Fruit fly (Drosophila melanogaster) whole organism, adult: ENCODE measurements around the gene CG8907.

ENCODE experiments used
- CG11617 ChIP-seq: fragments of 200-800 bp; sonication (Bioruptor generic); optimal IDR thresholded peaks from 2 replicates; lab custom pipeline; 2017; ENCODE audit warnings: mild to moderate bottlenecking, missing biosample characterization, missing genetic modification reagents, missing genetic modification characterization
- CG12768 ChIP-seq: fragments of 200-800 bp; sonication (Bioruptor generic); optimal IDR thresholded peaks from 2 replicates; lab custom pipeline; 2017; ENCODE audit warnings: missing biosample characterization, missing genetic modification characterization, mild to moderate bottlenecking, moderate library complexity, missing genetic modification reagents
- CG14711 ChIP-seq: fragments of 200-800 bp; sonication (Bioruptor generic); optimal IDR thresholded peaks from 2 replicates; lab custom pipeline; 2018; ENCODE audit warnings: missing biosample characterization, mild to moderate bottlenecking, missing genetic modification characterization, moderate library complexity
- CG1620 ChIP-seq: fragments of 200-800 bp; sonication (Bioruptor generic); optimal IDR thresholded peaks from 2 replicates; lab custom pipeline; 2016; ENCODE audit warnings: missing biosample characterization, missing genetic modification characterization
- CG33017 ChIP-seq: fragments of 200-800 bp; sonication (Bioruptor generic); optimal IDR thresholded peaks from 2 replicates; lab custom pipeline; 2018; ENCODE audit warnings: missing biosample characterization, mild to moderate bottlenecking, missing genetic modification characterization, moderate library complexity
- CG5204 ChIP-seq: fragments of 200-800 bp; sonication (Bioruptor generic); optimal IDR thresholded peaks from 2 replicates; lab custom pipeline; 2016; ENCODE audit warnings: missing biosample characterization, missing genetic modification characterization
- CG7045 ChIP-seq: fragments of 200-800 bp; sonication (Bioruptor generic); optimal IDR thresholded peaks from 2 replicates; lab custom pipeline; 2017; ENCODE audit warnings: missing biosample characterization, mild to moderate bottlenecking, missing genetic modification characterization
- CG7101 ChIP-seq: fragments of 200-800 bp; sonication (Bioruptor generic); optimal IDR thresholded peaks from 2 replicates; lab custom pipeline; 2018; ENCODE audit warnings: missing biosample characterization, mild to moderate bottlenecking, missing genetic modification characterization, moderate library complexity
- Clk ChIP-seq: fragments of 200-800 bp; sonication (Bioruptor generic); optimal IDR thresholded peaks from 2 replicates; lab custom pipeline; 2017; ENCODE audit warnings: missing biosample characterization, missing genetic modification characterization
- Crg-1 ChIP-seq: fragments of 200-800 bp; sonication (Bioruptor generic); optimal IDR thresholded peaks from 2 replicates; lab custom pipeline; 2016; ENCODE audit warnings: missing biosample characterization, missing genetic modification characterization
- Hr96 ChIP-seq: fragments of 200-800 bp; sonication (Bioruptor generic); optimal IDR thresholded peaks from 2 replicates; lab custom pipeline; 2016; ENCODE audit warnings: missing biosample characterization, missing genetic modification characterization
- Mnt ChIP-seq: fragments of 200-800 bp; sonication (Bioruptor generic); optimal IDR thresholded peaks from 2 replicates; lab custom pipeline; 2016; ENCODE audit warnings: missing biosample characterization, mild to moderate bottlenecking, missing genetic modification characterization
- bab1 ChIP-seq: fragments of 200-800 bp; sonication (Bioruptor generic); optimal IDR thresholded peaks from 3 replicates; lab custom pipeline; 2019; ENCODE audit warnings: missing biosample characterization, mild to moderate bottlenecking, missing genetic modification characterization, moderate library complexity
- cic ChIP-seq: fragments of 200-800 bp; sonication (Bioruptor generic); optimal IDR thresholded peaks from 2 replicates; lab custom pipeline; 2017; ENCODE audit warnings: missing biosample characterization, mild to moderate bottlenecking, missing genetic modification characterization, moderate library complexity
- cnc ChIP-seq, 2 experiments: fragments of >200 bp; optimal IDR thresholded peaks; 2 replicates each; lab custom pipeline; 2017
- kay ChIP-seq: fragments of 200-800 bp; sonication (Bioruptor generic); peaks from one replicate; lab custom pipeline; 2016; ENCODE audit warnings: missing biosample characterization, missing genetic modification characterization, borderline replicate concordance
- ovo ChIP-seq: fragments of 200-800 bp; sonication (Bioruptor generic); optimal IDR thresholded peaks from 2 replicates; lab custom pipeline; 2016; ENCODE audit warnings: missing biosample characterization, missing genetic modification characterization
- pad ChIP-seq: fragments of 200-800 bp; sonication (Bioruptor generic); optimal IDR thresholded peaks from 3 replicates; lab custom pipeline; 2017; ENCODE audit warnings: missing biosample characterization, missing genetic modification characterization, mild to moderate bottlenecking, moderate library complexity, missing genetic modification reagents
- tj ChIP-seq: fragments of 200-800 bp; sonication (Bioruptor generic); optimal IDR thresholded peaks from 3 replicates; lab custom pipeline; 2017; ENCODE audit warnings: missing biosample characterization, mild to moderate bottlenecking, missing genetic modification characterization, moderate library complexity
- toe ChIP-seq: fragments of 200-800 bp; sonication (Bioruptor generic); optimal IDR thresholded peaks from 2 replicates; lab custom pipeline; 2016; ENCODE audit warnings: missing biosample characterization, missing genetic modification characterization

CG8907 gene

dm6 chr3R:17008018-17008674 is at the start of gene CG8907:
Gene CG8907, plus strand, starts transcription at chr3R:17008269.
- TF ChIP-seq cic (GFP tag; lab: Kevin White, UChicago) (peak; percentile 20), kay (peak; percentile 46), bab1 (GFP tag; lab: Kevin White, UChicago) (no peak)

- TF ChIP-seq CG1620 (GFP tag; lab: Kevin White, UChicago) (no peak), tj (GFP tag; lab: Kevin White, UChicago) (no peak), CG5204 (GFP tag; lab: Kevin White, UChicago) (no peak), toe (GFP tag; lab: Kevin White, UChicago) (no peak), CG33017 (tag; lab: Kevin White, UChicago) (no peak), CG7101 (tag; lab: Kevin White, UChicago) (no peak), cnc (optimal IDR thresholded peaks at IDR 0.05; lab: Kevin White, UChicago) (no peak), CG11617 (no peak), pad (GFP tag; lab: Kevin White, UChicago) (no peak), bab1 (GFP tag; lab: Kevin White, UChicago) (no peak), CG14711 (tag; lab: Kevin White, UChicago) (no peak), CG12768 (no peak), ovo (GFP tag; lab: Kevin White, UChicago) (no peak), Clk (GFP tag; lab: Kevin White, UChicago) (no peak), kay (no peak), CG7045 (GFP tag; lab: Kevin White, UChicago) (no peak)
Measured at dm6 chr3R:16960219-16960618, 47.9 kb upstream of the CG8907 start.

dm6 chr3R:16962303-16962702 is 45.8 kb upstream of the CG8907 start:
- TF ChIP-seq CG7101 (tag; lab: Kevin White, UChicago) (no peak), CG7045 (GFP tag; lab: Kevin White, UChicago) (no peak), Crg-1 (no peak), Clk (GFP tag; lab: Kevin White, UChicago) (no peak), CG1620 (GFP tag; lab: Kevin White, UChicago) (no peak), Hr96 (GFP tag; lab: Kevin White, UChicago) (no peak), pad (GFP tag; lab: Kevin White, UChicago) (no peak), cic (GFP tag; lab: Kevin White, UChicago) (no peak), cnc (optimal IDR thresholded peaks at IDR 0.05; lab: Kevin White, UChicago) (no peak), toe (GFP tag; lab: Kevin White, UChicago) (no peak), ovo (GFP tag; lab: Kevin White, UChicago) (no peak), Mnt (GFP tag; lab: Kevin White, UChicago) (no peak), CG11617 (no peak), CG12768 (no peak), kay (no peak)

DNA sequence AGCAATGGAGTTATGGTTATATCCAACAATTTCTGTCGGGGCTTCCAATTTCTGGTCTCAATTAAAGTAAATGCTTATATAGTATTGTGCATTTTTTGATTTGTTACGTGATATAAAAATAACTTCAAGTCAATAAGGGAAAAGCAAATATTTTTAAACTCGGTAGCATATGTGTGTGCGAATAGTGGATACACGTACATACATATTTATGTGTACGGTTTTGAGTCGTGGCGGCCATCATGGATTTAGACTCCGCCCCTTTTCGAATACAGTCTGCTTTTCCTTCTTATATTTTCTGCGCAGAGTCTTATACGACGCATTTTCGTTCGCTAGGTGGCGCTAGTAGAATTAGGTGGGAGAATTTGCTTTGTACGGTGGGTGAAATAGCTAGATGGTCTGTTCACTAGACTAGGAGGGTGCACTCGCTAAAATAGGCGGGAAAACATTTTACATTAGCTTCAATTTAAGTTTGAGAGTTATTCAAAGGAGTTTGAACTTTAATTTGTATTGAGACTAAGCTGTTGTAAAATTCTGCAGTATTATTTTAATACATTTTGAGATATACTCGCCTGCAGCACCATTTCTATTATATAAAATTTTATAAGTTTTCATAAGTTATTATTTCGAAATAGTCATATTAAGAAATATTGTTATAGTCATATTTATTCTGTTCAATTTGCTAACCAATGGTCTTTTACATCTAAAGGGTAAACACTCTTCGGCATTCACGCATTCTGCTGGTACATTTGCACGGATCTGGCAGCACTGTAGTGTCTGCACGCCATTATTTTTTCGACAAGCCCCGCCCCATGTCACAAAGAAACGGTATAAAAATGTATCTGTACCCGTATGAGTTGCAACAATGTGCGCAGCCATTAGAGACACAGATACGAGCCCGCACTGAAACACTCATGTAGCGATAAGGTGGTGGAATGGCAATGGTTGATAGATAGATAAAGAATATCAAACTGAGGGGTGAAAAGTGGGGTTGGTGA is 38.4 kb upstream of the CG8907 start:
- TF ChIP-seq pad (GFP tag; lab: Kevin White, UChicago) = peak; percentile 62
- no peak for TF ChIP-seq Crg-1
- TF ChIP-seq tj (GFP tag; lab: Kevin White, UChicago) = no peak
- no peak for TF ChIP-seq CG5204 (GFP tag; lab: Kevin White, UChicago)
- no peak for TF ChIP-seq CG11617
- no peak for TF ChIP-seq Hr96 (GFP tag; lab: Kevin White, UChicago)
- TF ChIP-seq CG33017 (tag; lab: Kevin White, UChicago) = no peak
- peak; percentile 33 for TF ChIP-seq ovo (GFP tag; lab: Kevin White, UChicago)
- no peak for TF ChIP-seq CG12768
- no peak for TF ChIP-seq Mnt (GFP tag; lab: Kevin White, UChicago)
- TF ChIP-seq bab1 (GFP tag; lab: Kevin White, UChicago) = no peak
- peak; percentile 18 for TF ChIP-seq toe (GFP tag; lab: Kevin White, UChicago)
- TF ChIP-seq cnc (optimal IDR thresholded peaks at IDR 0.05; lab: Kevin White, UChicago) = no peak
- no peak for TF ChIP-seq kay
- TF ChIP-seq CG14711 (tag; lab: Kevin White, UChicago) = no peak
- no peak for TF ChIP-seq CG7101 (tag; lab: Kevin White, UChicago)
- no peak for TF ChIP-seq Clk (GFP tag; lab: Kevin White, UChicago)
- no peak for TF ChIP-seq CG1620 (GFP tag; lab: Kevin White, UChicago)

DNA sequence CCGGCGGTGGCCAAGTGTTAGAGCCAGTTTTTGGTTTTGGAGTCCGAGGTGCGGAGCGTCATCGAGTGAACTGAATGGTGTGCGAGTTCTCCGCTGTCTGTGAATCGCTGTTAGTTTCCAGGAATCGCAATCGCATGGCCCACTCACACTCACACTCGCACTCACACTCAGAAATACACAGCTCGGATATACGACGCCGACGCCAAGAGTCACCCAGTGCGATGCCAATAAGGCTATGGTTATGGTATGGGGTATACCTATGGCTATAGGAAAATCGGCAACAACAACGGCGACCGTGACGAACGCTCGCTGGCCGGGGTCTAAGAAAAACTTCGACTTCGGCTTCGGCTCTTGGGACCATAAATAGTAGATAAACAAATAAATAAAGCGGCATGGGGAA is 35.9 kb upstream of the CG8907 start, which contains the start of gene Abd-B:
Gene Abd-B (minus strand): TSS at position 101 of the 400 bp plus-strand sequence.
- no peak for TF ChIP-seq CG11617
- no peak for TF ChIP-seq Mnt (GFP tag; lab: Kevin White, UChicago)
- no peak for TF ChIP-seq tj (GFP tag; lab: Kevin White, UChicago)
- TF ChIP-seq toe (GFP tag; lab: Kevin White, UChicago) = no peak
- no peak for TF ChIP-seq bab1 (GFP tag; lab: Kevin White, UChicago)
- TF ChIP-seq kay = no peak
- no peak for TF ChIP-seq Clk (GFP tag; lab: Kevin White, UChicago)
- no peak for TF ChIP-seq CG12768
- TF ChIP-seq Hr96 (GFP tag; lab: Kevin White, UChicago) = no peak
